Worm (Caenorhabditis elegans) whole organism, L2 larva: ENCODE data around the gene mls-2.

Source experiments
- C34F6.9 ChIP-seq: fragments of 150-350 bp; optimal IDR thresholded peaks from 2 replicates; lab custom pipeline; 2014; ENCODE audit warnings: missing biosample characterization, missing genetic modification characterization
- F13H6.1 ChIP-seq: sonication (generic microtip); optimal IDR thresholded peaks from 2 replicates; lab custom pipeline; 2016; ENCODE audit warnings: missing genetic modification characterization, missing compliant biosample characterization
- Y55F3AM.14 ChIP-seq: fragments of 200-800 bp; sonication (Bioruptor generic); optimal IDR thresholded peaks from 2 replicates; lab custom pipeline; 2018; ENCODE audit warnings: mild to moderate bottlenecking, missing genetic modification characterization, missing compliant biosample characterization
- ZK546.5 ChIP-seq: sonication (generic microtip); optimal IDR thresholded peaks from 2 replicates; lab custom pipeline; 2017; ENCODE audit warnings: missing biosample characterization, missing genetic modification characterization
- alr-1 ChIP-seq: fragments of 150-350 bp; optimal IDR thresholded peaks from 2 replicates; lab custom pipeline; 2014; ENCODE audit warnings: missing biosample characterization, missing genetic modification characterization
- aly-2 ChIP-seq: fragments of 150-350 bp; optimal IDR thresholded peaks from 2 replicates; lab custom pipeline; 2014; ENCODE audit warnings: missing biosample characterization, missing genetic modification characterization
- ceh-16 ChIP-seq: fragments of 150-350 bp; optimal IDR thresholded peaks from 2 replicates; lab custom pipeline; 2014; ENCODE audit warnings: missing biosample characterization, missing genetic modification characterization
- dmd-4 ChIP-seq: sonication (generic microtip); optimal IDR thresholded peaks from 2 replicates; lab custom pipeline; 2017; ENCODE audit warnings: missing biosample characterization, missing genetic modification characterization
- egl-27 ChIP-seq: sonication (generic microtip); optimal IDR thresholded peaks from 3 replicates; lab custom pipeline; 2017; ENCODE audit warnings: missing biosample characterization, missing genetic modification reagents, missing genetic modification characterization
- elt-1 ChIP-seq: fragments of 150-350 bp; optimal IDR thresholded peaks from 2 replicates; lab custom pipeline; 2014; ENCODE audit warnings: missing biosample characterization, missing genetic modification characterization
- fos-1 ChIP-seq: fragments of 150-350 bp; optimal IDR thresholded peaks from 2 replicates; lab custom pipeline; 2014; ENCODE audit warnings: missing biosample characterization, missing genetic modification characterization
- gmeb-1 ChIP-seq: fragments of 150-350 bp; optimal IDR thresholded peaks from 2 replicates; lab custom pipeline; 2014; ENCODE audit warnings: missing biosample characterization, missing genetic modification characterization
- lin-11 ChIP-seq: fragments of 150-350 bp; sonication (generic microtip); optimal IDR thresholded peaks from 2 replicates; lab custom pipeline; 2014; ENCODE audit warnings: missing biosample characterization, missing genetic modification characterization, inconsistent platforms, mixed read lengths
- lin-13 ChIP-seq: fragments of 150-350 bp; optimal IDR thresholded peaks from 2 replicates; lab custom pipeline; 2014; ENCODE audit warnings: missing biosample characterization, missing genetic modification reagents, missing genetic modification characterization
- lsy-2 ChIP-seq, 2 experiments: fragments of 150-350 bp in 1 of 2; sonication (generic microtip) in 1 of 2; optimal IDR thresholded peaks; 2 replicates each; lab custom pipeline; 2014 to 2017; ENCODE audit warnings: missing biosample characterization in 2 of 2, missing genetic modification characterization in 2 of 2
- mab-5 ChIP-seq: fragments of 150-350 bp; optimal IDR thresholded peaks from 2 replicates; lab custom pipeline; 2014; ENCODE audit warnings: missing biosample characterization, missing genetic modification characterization
- mdl-1 ChIP-seq, 2 experiments: fragments of 150-350 bp in 1 of 2; sonication (generic microtip) in 1 of 2; optimal IDR thresholded peaks; 2 replicates each; lab custom pipeline; 2017; ENCODE audit warnings: missing biosample characterization in 2 of 2, missing genetic modification characterization in 2 of 2
- nhr-129 ChIP-seq: fragments of 150-350 bp; optimal IDR thresholded peaks from 2 replicates; lab custom pipeline; 2014; ENCODE audit warnings: missing biosample characterization, missing genetic modification characterization
- nhr-21 ChIP-seq: fragments of 150-350 bp; optimal IDR thresholded peaks from 2 replicates; lab custom pipeline; 2014; ENCODE audit warnings: missing biosample characterization, missing genetic modification characterization
- nhr-23 ChIP-seq: fragments of 150-350 bp; optimal IDR thresholded peaks from 2 replicates; lab custom pipeline; 2014; ENCODE audit warnings: missing biosample characterization, missing genetic modification reagents, missing genetic modification characterization
- nhr-237 ChIP-seq: fragments of 150-350 bp; optimal IDR thresholded peaks from 2 replicates; lab custom pipeline; 2014; ENCODE audit warnings: missing biosample characterization, missing genetic modification characterization
- peb-1 ChIP-seq: fragments of 150-350 bp; optimal IDR thresholded peaks from 2 replicates; lab custom pipeline; 2014; ENCODE audit warnings: missing biosample characterization, missing genetic modification characterization
- sem-4 ChIP-seq: fragments of 150-350 bp; optimal IDR thresholded peaks from 2 replicates; lab custom pipeline; 2014; ENCODE audit warnings: missing biosample characterization, missing genetic modification reagents, missing genetic modification characterization
- skn-1 ChIP-seq: sonication (generic microtip); optimal IDR thresholded peaks from 2 replicates; lab custom pipeline; 2017; ENCODE audit warnings: missing biosample characterization, missing genetic modification characterization
- sma-3 ChIP-seq: sonication (generic microtip); optimal IDR thresholded peaks from 2 replicates; lab custom pipeline; 2016; ENCODE audit warnings: missing genetic modification reagents, missing genetic modification characterization, missing compliant biosample characterization
- sma-9 ChIP-seq, 2 experiments: fragments of 150-350 bp in 1 of 2; sonication (generic microtip) in 1 of 2; optimal IDR thresholded peaks; 2 replicates each; lab custom pipeline; 2014 to 2016; ENCODE audit warnings: missing genetic modification characterization in 2 of 2, mild to moderate bottlenecking in 1 of 2, missing biosample characterization in 1 of 2, missing compliant biosample characterization in 1 of 2, missing genetic modification reagents in 1 of 2, moderate library complexity in 1 of 2
- snpc-4 ChIP-seq: fragments of 150-350 bp; optimal IDR thresholded peaks from 2 replicates; lab custom pipeline; 2014; ENCODE audit warnings: missing biosample characterization, missing genetic modification characterization
- unc-39 ChIP-seq: fragments of 150-350 bp; optimal IDR thresholded peaks from 2 replicates; lab custom pipeline; 2014; ENCODE audit warnings: missing biosample characterization, missing genetic modification characterization
- unc-55 ChIP-seq: fragments of 150-350 bp; sonication (generic microtip); optimal IDR thresholded peaks from 3 replicates; lab custom pipeline; 2014; ENCODE audit warnings: missing biosample characterization, missing genetic modification reagents, missing genetic modification characterization
- zag-1 ChIP-seq: fragments of 150-350 bp; optimal IDR thresholded peaks from 2 replicates; lab custom pipeline; 2014; ENCODE audit warnings: missing biosample characterization, missing genetic modification characterization
- ztf-11 ChIP-seq: sonication (generic microtip); optimal IDR thresholded peaks from 2 replicates; lab custom pipeline; 2017; ENCODE audit warnings: missing biosample characterization, missing genetic modification characterization
- ztf-4 ChIP-seq: fragments of 150-350 bp; optimal IDR thresholded peaks from 2 replicates; lab custom pipeline; 2014; ENCODE audit warnings: missing biosample characterization, missing genetic modification characterization

The mls-2 gene

ce11 chrX:4788958-4789357, 27.5 kb upstream of the mls-2 start:
- TF ChIP-seq nhr-129 (tag; lab: Kevin White, UChicago) (peak; percentile 80), F13H6.1 (tag; lab: Kevin White, UChicago) (peak; percentile 32), aly-2 (no peak), sma-3 (peak; percentile 12), nhr-237 (tag; lab: Kevin White, UChicago) (no peak), gmeb-1 (tag; lab: Kevin White, UChicago) (peak; percentile 11), lsy-2 (tag; optimal IDR thresholded peaks at IDR 0.05; lab: Kevin White, UChicago) (peak in 1 of 2 experiments; percentile 17), unc-55 (GFP tag; lab: Kevin White, UChicago) (peak; percentile 17), nhr-23 (tag; lab: Kevin White, UChicago) (no peak), C34F6.9 (tag; lab: Kevin White, UChicago) (peak; percentile 41), mab-5 (tag; lab: Kevin White, UChicago) (no peak), sma-9 (GFP tag; optimal IDR thresholded peaks at IDR 0.05; lab: Kevin White, UChicago) (peak; percentile 61), sma-9 (tag; optimal IDR thresholded peaks at IDR 0.05; lab: Kevin White, UChicago) (no peak), fos-1 (tag; lab: Kevin White, UChicago) (peak; percentile 50), lin-13 (peak; percentile 29)
- TF ChIP-seq, all 48 proteins: peak for 10

ce11 chrX:4787525-4787924, 26.1 kb upstream of the mls-2 start:
- TF ChIP-seq peb-1 (no peak), sma-9 (GFP tag; optimal IDR thresholded peaks at IDR 0.05; lab: Kevin White, UChicago) (no peak), sma-9 (tag; optimal IDR thresholded peaks at IDR 0.05; lab: Kevin White, UChicago) (no peak), snpc-4 (tag; lab: Kevin White, UChicago) (no peak), skn-1 (tag; lab: Kevin White, UChicago) (no peak), nhr-21 (no peak), zag-1 (tag; lab: Kevin White, UChicago) (no peak), nhr-129 (tag; lab: Kevin White, UChicago) (no peak), C34F6.9 (tag; lab: Kevin White, UChicago) (peak; percentile 9)

- TF ChIP-seq unc-39 (tag; lab: Kevin White, UChicago) (no peak), unc-55 (GFP tag; lab: Kevin White, UChicago) (peak; percentile 23)
These were observed 23.3 kb upstream of the mls-2 start for ce11 chrX:4784776-4785175.

- no peak for TF ChIP-seq unc-39 (tag; lab: Kevin White, UChicago)
- peak; percentile 26 for TF ChIP-seq C34F6.9 (tag; lab: Kevin White, UChicago)
- peak; percentile 53 for TF ChIP-seq nhr-129 (tag; lab: Kevin White, UChicago)
- no peak for TF ChIP-seq Y55F3AM.14 (GFP tag; lab: Kevin White, UChicago)
- TF ChIP-seq egl-27 (tag; lab: Kevin White, UChicago): no peak
- TF ChIP-seq unc-55 (GFP tag; lab: Kevin White, UChicago): peak; percentile 52
- TF ChIP-seq snpc-4 (tag; lab: Kevin White, UChicago): no peak
- no peak for TF ChIP-seq dmd-4 (tag; lab: Kevin White, UChicago)
These were observed 21.8 kb upstream of the mls-2 start, which contains the start of gene F43C9.2 for ce11 chrX:4783117-4783775. Gene F43C9.2 (plus strand): TSS chrX:4783613.

- TF ChIP-seq nhr-23 (tag; lab: Kevin White, UChicago) (no peak), skn-1 (tag; lab: Kevin White, UChicago) (no peak), aly-2 (no peak), mdl-1 (tag; optimal IDR thresholded peaks at IDR 0.05; lab: Kevin White, UChicago) (no peak), gmeb-1 (tag; lab: Kevin White, UChicago) (no peak), unc-39 (tag; lab: Kevin White, UChicago) (no peak), sem-4 (tag; lab: Kevin White, UChicago) (no peak), ztf-4 (tag; lab: Kevin White, UChicago) (no peak), egl-27 (tag; lab: Kevin White, UChicago) (no peak), elt-1 (tag; lab: Kevin White, UChicago) (no peak), Y55F3AM.14 (GFP tag; lab: Kevin White, UChicago) (no peak), nhr-21 (no peak), ZK546.5 (tag; lab: Kevin White, UChicago) (no peak), sma-3 (no peak), ztf-11 (tag; lab: Kevin White, UChicago) (no peak), ceh-16 (tag; lab: Kevin White, UChicago) (no peak), alr-1 (tag; lab: Kevin White, UChicago) (no peak), lin-11 (tag; lab: Kevin White, UChicago) (no peak)
These were observed 20.8 kb upstream of the mls-2 start, which contains the start of gene hum-10 for ce11 chrX:4782197-4782596. Gene hum-10 (minus strand): TSS chrX:4782297.
